Fruit fly (Drosophila melanogaster) whole organism, embryonic: ENCODE measurements around the gene Cdc37.

Experiments
- B-H1 ChIP-seq: fragments of 200-800 bp; sonication (Bioruptor generic); IDR thresholded peaks from 3 replicates; pipeline ENCODE4 v1.3.6; 2022; ENCODE audit warnings: missing biosample characterization, missing genetic modification characterization
- BtbVII ChIP-seq: fragments of 200-800 bp; sonication (Bioruptor generic); optimal IDR thresholded peaks from 3 replicates; lab custom pipeline; 2017; ENCODE audit warnings: missing biosample characterization, mild to moderate bottlenecking, missing genetic modification characterization
- CG1024 ChIP-seq: fragments of 200-800 bp; sonication (Bioruptor generic); IDR thresholded peaks from 2 replicates; pipeline ENCODE4 v1.3.6; 2022; ENCODE audit warnings: missing biosample characterization, missing genetic modification characterization
- CG10267 ChIP-seq: fragments of 200-800 bp; sonication (Bioruptor generic); optimal IDR thresholded peaks from 2 replicates; lab custom pipeline; 2018; ENCODE audit warnings: missing biosample characterization, mild to moderate bottlenecking, missing genetic modification characterization, moderate library complexity
- CG10654 ChIP-seq: fragments of 200-800 bp; sonication (Bioruptor generic); optimal IDR thresholded peaks from 2 replicates; lab custom pipeline; 2016; ENCODE audit warnings: missing biosample characterization, missing genetic modification characterization
- CG11696 ChIP-seq: fragments of 200-800 bp; sonication (Bioruptor generic); IDR thresholded peaks from 2 replicates; pipeline ENCODE4 v1.3.6; 2022; ENCODE audit warnings: missing biosample characterization, missing genetic modification characterization
- CG12071 ChIP-seq: fragments of 200-800 bp; sonication (Bioruptor generic); optimal IDR thresholded peaks from 3 replicates; lab custom pipeline; 2018; ENCODE audit warnings: missing biosample characterization, mild to moderate bottlenecking, missing genetic modification characterization
- CG14860 ChIP-seq: fragments of 200-800 bp; sonication (Bioruptor generic); IDR thresholded peaks from 3 replicates; pipeline ENCODE4 v1.3.6; 2022; ENCODE audit warnings: missing biosample characterization, missing genetic modification characterization; ENCODE audit not compliant: partially characterized antibody
- CG15011 ChIP-seq: fragments of 200-800 bp; sonication (Bioruptor generic); optimal IDR thresholded peaks from 3 replicates; lab custom pipeline; 2018; ENCODE audit warnings: missing biosample characterization, mild to moderate bottlenecking, missing genetic modification characterization
- CG15269 ChIP-seq: fragments of 200-800 bp; sonication (Bioruptor generic); optimal IDR thresholded peaks from 2 replicates; lab custom pipeline; 2018; ENCODE audit warnings: missing biosample characterization, mild to moderate bottlenecking, missing genetic modification characterization, moderate library complexity
- CG1529 ChIP-seq: fragments of 200-800 bp; sonication (Bioruptor generic); optimal IDR thresholded peaks from 3 replicates; lab custom pipeline; 2018; ENCODE audit warnings: missing biosample characterization, missing genetic modification characterization
- CG15514 ChIP-seq: fragments of 200-800 bp; sonication (Bioruptor generic); optimal IDR thresholded peaks from 3 replicates; lab custom pipeline; 2017; ENCODE audit warnings: missing biosample characterization, missing genetic modification characterization, mild to moderate bottlenecking, moderate library complexity, missing genetic modification reagents
- CG1602 ChIP-seq: fragments of 200-800 bp; sonication (Bioruptor generic); optimal IDR thresholded peaks from 3 replicates; lab custom pipeline; 2016; ENCODE audit warnings: missing biosample characterization, missing genetic modification characterization
- CG17802 ChIP-seq: fragments of 200-800 bp; sonication (Bioruptor generic); optimal IDR thresholded peaks from 2 replicates; lab custom pipeline; 2018; ENCODE audit warnings: missing biosample characterization, mild to moderate bottlenecking, missing genetic modification characterization, moderate library complexity
- CG17912 ChIP-seq: fragments of 200-800 bp; sonication (Bioruptor generic); optimal IDR thresholded peaks from 2 replicates; lab custom pipeline; 2018; ENCODE audit warnings: missing biosample characterization, mild to moderate bottlenecking, missing genetic modification characterization
- CG18011 ChIP-seq: fragments of 200-800 bp; sonication (Bioruptor generic); optimal IDR thresholded peaks from 2 replicates; lab custom pipeline; 2017; ENCODE audit warnings: missing biosample characterization, missing genetic modification characterization, mild to moderate bottlenecking, moderate library complexity, missing genotype
- CG18764 ChIP-seq: fragments of 200-800 bp; sonication (Bioruptor generic); optimal IDR thresholded peaks from 3 replicates; lab custom pipeline; 2016; ENCODE audit warnings: missing biosample characterization, missing genetic modification characterization
- CG33557 ChIP-seq: fragments of 200-800 bp; sonication (Bioruptor generic); optimal IDR thresholded peaks from 2 replicates; lab custom pipeline; 2019; ENCODE audit warnings: missing biosample characterization, mild to moderate bottlenecking, missing genetic modification characterization, moderate library complexity
- CG34422 ChIP-seq: fragments of 200-800 bp; sonication (Bioruptor generic); IDR thresholded peaks from 3 replicates; pipeline ENCODE4 v1.3.6; 2022; ENCODE audit warnings: missing biosample characterization, missing genetic modification characterization
- CG3726 ChIP-seq: fragments of 200-800 bp; sonication (Bioruptor generic); IDR thresholded peaks from 3 replicates; pipeline ENCODE4, ENCODE4 v1.3.6; 2022; ENCODE audit warnings: missing biosample characterization, missing genetic modification characterization
- CG3838 ChIP-seq: fragments of 200-800 bp; sonication (Bioruptor generic); optimal IDR thresholded peaks from 3 replicates; lab custom pipeline; 2016; ENCODE audit warnings: missing biosample characterization, missing genetic modification characterization
- CG4360 ChIP-seq: fragments of 200-800 bp; sonication (Bioruptor generic); IDR thresholded peaks from 2 replicates; pipeline ENCODE4 v1.3.6; 2022; ENCODE audit warnings: missing biosample characterization, missing genetic modification characterization
- CG43689 ChIP-seq: fragments of 200-800 bp; sonication (Bioruptor generic); IDR thresholded peaks from 2 replicates; pipeline ENCODE4 v1.3.6; 2022; ENCODE audit warnings: missing biosample characterization, missing genetic modification characterization
- CG4820 ChIP-seq: fragments of 200-800 bp; sonication (Bioruptor generic); optimal IDR thresholded peaks from 3 replicates; lab custom pipeline; 2016; ENCODE audit warnings: missing biosample characterization, missing genetic modification characterization
- CG8388 ChIP-seq: fragments of 200-800 bp; sonication (Bioruptor generic); optimal IDR thresholded peaks from 2 replicates; lab custom pipeline; 2019; ENCODE audit warnings: missing biosample characterization, mild to moderate bottlenecking, missing genetic modification characterization, moderate library complexity
- CG9437 ChIP-seq: fragments of 200-800 bp; sonication (Bioruptor generic); optimal IDR thresholded peaks from 2 replicates; lab custom pipeline; 2018; ENCODE audit warnings: missing biosample characterization, mild to moderate bottlenecking, missing genetic modification characterization
- CG9797 ChIP-seq: fragments of 200-800 bp; sonication (Bioruptor generic); optimal IDR thresholded peaks from 3 replicates; lab custom pipeline; 2018; ENCODE audit warnings: missing biosample characterization, mild to moderate bottlenecking, missing genetic modification characterization
- Dad ChIP-seq: fragments of 200-800 bp; sonication (Bioruptor generic); optimal IDR thresholded peaks from 3 replicates; lab custom pipeline; 2016; ENCODE audit warnings: missing biosample characterization, missing genetic modification characterization
- E2f1 ChIP-seq: fragments of 200-800 bp; sonication (Bioruptor generic); IDR thresholded peaks from 2 replicates; pipeline ENCODE4 v1.3.6; 2022; ENCODE audit warnings: missing biosample characterization, missing genetic modification characterization
- Elba2 ChIP-seq: fragments of 200-800 bp; sonication (Bioruptor generic); optimal IDR thresholded peaks from 3 replicates; lab custom pipeline; 2016; ENCODE audit warnings: missing biosample characterization, missing genetic modification characterization
- H15 ChIP-seq: fragments of 200-800 bp; sonication (Bioruptor generic); IDR thresholded peaks from 3 replicates; pipeline ENCODE4 v1.3.6; 2022; ENCODE audit warnings: missing biosample characterization, missing genetic modification characterization
- Hr3 ChIP-seq: fragments of 200-800 bp; sonication (Bioruptor generic); optimal IDR thresholded peaks from 3 replicates; lab custom pipeline; 2016; ENCODE audit warnings: missing biosample characterization, missing genetic modification characterization
- MTF-1 ChIP-seq: fragments of 200-800 bp; sonication (Bioruptor generic); optimal IDR thresholded peaks from 2 replicates; lab custom pipeline; 2018; ENCODE audit warnings: missing biosample characterization, mild to moderate bottlenecking, missing genetic modification characterization, borderline replicate concordance
- Oaz ChIP-seq: fragments of 200-800 bp; sonication (Bioruptor generic); IDR thresholded peaks from 2 replicates; pipeline ENCODE4 v1.3.6; 2022; ENCODE audit warnings: missing biosample characterization, missing genetic modification characterization
- Opbp ChIP-seq: fragments of 200-800 bp; sonication (Bioruptor generic); IDR thresholded peaks from 3 replicates; pipeline ENCODE4 v1.3.6; 2022; ENCODE audit warnings: missing biosample characterization, missing genetic modification characterization; ENCODE audit not compliant: partially characterized antibody
- Tbp ChIP-seq: fragments of >200 bp; optimal IDR thresholded peaks from 2 replicates; lab custom pipeline; 2018; ENCODE audit warnings: missing biosample characterization, missing genetic modification characterization
- Usf ChIP-seq: fragments of 200-800 bp; sonication (Bioruptor generic); optimal IDR thresholded peaks from 2 replicates; lab custom pipeline; 2017; ENCODE audit warnings: missing genotype, missing biosample characterization, missing genetic modification characterization
- bcd ChIP-seq: fragments of 200-800 bp; sonication (Bioruptor generic); optimal IDR thresholded peaks from 2 replicates; lab custom pipeline; 2017; ENCODE audit warnings: missing biosample characterization, mild to moderate bottlenecking, missing genetic modification characterization
- crc ChIP-seq: fragments of 200-800 bp; sonication (Bioruptor generic); optimal IDR thresholded peaks from 2 replicates; lab custom pipeline; 2016; ENCODE audit warnings: missing biosample characterization, missing genetic modification characterization
- crp ChIP-seq, 2 experiments: fragments of 200-800 bp; sonication (Bioruptor generic); optimal IDR thresholded peaks; 2 replicates in 1 of 2; 3 replicates in 1 of 2; lab custom pipeline; 2017; ENCODE audit warnings: missing biosample characterization in 2 of 2, missing genetic modification characterization in 2 of 2, mild to moderate bottlenecking in 1 of 2, moderate library complexity in 1 of 2
- dmrt99B ChIP-seq: fragments of 200-800 bp; sonication (Bioruptor generic); optimal IDR thresholded peaks from 2 replicates; lab custom pipeline; 2018; ENCODE audit warnings: missing biosample characterization, mild to moderate bottlenecking, missing genetic modification characterization, moderate library complexity
- gfzf ChIP-seq: fragments of 200-800 bp; sonication (Bioruptor generic); optimal IDR thresholded peaks from 2 replicates; lab custom pipeline; 2016; ENCODE audit warnings: missing biosample characterization, mild to moderate bottlenecking, missing genetic modification characterization, moderate library complexity
- insv ChIP-seq, 2 experiments: fragments of 200-800 bp; sonication (Bioruptor generic); optimal IDR thresholded peaks; 3 replicates each; lab custom pipeline; 2016 to 2018; ENCODE audit warnings: missing biosample characterization in 2 of 2, missing genetic modification characterization in 2 of 2
- lov ChIP-seq, 2 experiments: fragments of 200-800 bp in 1 of 2; fragments of >200 bp in 1 of 2; sonication (Bioruptor generic) in 1 of 2; IDR thresholded peaks in 1 of 2; optimal IDR thresholded peaks in 1 of 2; 2 replicates in 1 of 2; 3 replicates in 1 of 2; pipeline versions ENCODE4 v1.3.6 to Lab custom; 2017 to 2022; ENCODE audit warnings: missing biosample characterization in 1 of 2, missing genetic modification characterization in 1 of 2
- mld ChIP-seq: fragments of 200-800 bp; sonication (Bioruptor generic); IDR thresholded peaks from 3 replicates; pipeline ENCODE4 v1.3.6; 2022; ENCODE audit warnings: missing biosample characterization, missing genetic modification characterization; ENCODE audit not compliant: partially characterized antibody
- oc ChIP-seq: fragments of 200-800 bp; sonication (Bioruptor generic); optimal IDR thresholded peaks from 2 replicates; lab custom pipeline; 2018; ENCODE audit warnings: missing biosample characterization, mild to moderate bottlenecking, missing genetic modification characterization, moderate library complexity
- slbo ChIP-seq: fragments of 200-800 bp; sonication (Bioruptor generic); IDR thresholded peaks from 2 replicates; pipeline ENCODE4 v1.3.6; 2022; ENCODE audit warnings: missing biosample characterization, missing genetic modification characterization
- tin ChIP-seq: fragments of 200-800 bp; sonication (Bioruptor generic); optimal IDR thresholded peaks from 3 replicates; lab custom pipeline; 2016; ENCODE audit warnings: missing biosample characterization, missing genetic modification characterization
- z ChIP-seq: fragments of 200-800 bp; sonication (Bioruptor generic); IDR thresholded peaks from 3 replicates; pipeline ENCODE4 v1.3.6; 2022; ENCODE audit warnings: missing biosample characterization, missing genetic modification characterization
- zfh1 ChIP-seq: fragments of 200-800 bp; sonication (Bioruptor generic); IDR thresholded peaks from 3 replicates; pipeline ENCODE4 v1.3.6; 2022; ENCODE audit warnings: missing biosample characterization, missing genetic modification characterization

The Cdc37 gene

DNA sequence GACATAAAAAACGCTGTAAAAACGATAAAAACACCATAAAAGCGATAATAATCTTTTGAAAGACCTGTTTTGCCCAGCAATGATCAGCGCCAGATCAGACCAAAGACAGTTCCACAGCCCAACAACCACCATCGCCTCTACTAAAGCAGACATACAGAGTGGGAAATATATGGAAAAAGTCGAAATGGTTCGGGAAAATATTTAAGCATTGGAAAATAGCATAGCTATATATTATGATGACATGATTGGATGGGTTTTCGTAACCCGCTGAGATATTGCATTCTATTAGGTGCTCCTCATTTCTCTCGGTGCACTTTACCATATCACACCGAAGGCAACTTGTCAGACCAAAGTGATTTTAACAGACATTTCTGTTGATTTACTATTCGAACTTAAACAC lies 13.4 kb downstream of the Cdc37 start (continued):
- TF ChIP-seq dmrt99B, result peak; percentile 92
- TF ChIP-seq insv (GFP tag; optimal IDR thresholded peaks at IDR 0.05; lab: Kevin White, UChicago), result no peak
- TF ChIP-seq CG4820 (GFP tag; lab: Kevin White, UChicago), result peak; percentile 85
- peak; percentile 1 for TF ChIP-seq CG9797 (GFP tag; lab: Kevin White, UChicago)
- TF ChIP-seq lov (optimal IDR thresholded peaks at IDR 0.05; lab: Kevin White, UChicago), result no peak
- peak; percentile 91 for TF ChIP-seq lov (GFP tag; IDR thresholded peaks at IDR 0.05; lab: Robert Waterston, UW)
- no peak for TF ChIP-seq CG14860 (GFP tag; lab: Robert Waterston, UW)
- peak; percentile 92 for TF ChIP-seq zfh1 (GFP tag; lab: Robert Waterston, UW)
- peak; percentile 80 for TF ChIP-seq CG3726 (GFP tag; lab: Robert Waterston, UW)
- peak; percentile 64 for TF ChIP-seq CG3838 (GFP tag; lab: Kevin White, UChicago)
- TF ChIP-seq CG33557, result peak; percentile 31
- TF ChIP-seq CG18764 (GFP tag; lab: Kevin White, UChicago), result peak; percentile 80
- TF ChIP-seq CG11696 (GFP tag; lab: Robert Waterston, UW), result peak; percentile 85
- TF ChIP-seq H15 (GFP tag; lab: Robert Waterston, UW), result peak; percentile 85
- TF ChIP-seq CG18011 (GFP tag; lab: Kevin White, UChicago), result peak; percentile 55
- TF ChIP-seq CG15011 (GFP tag; lab: Kevin White, UChicago), result no peak
- peak; percentile 73 for TF ChIP-seq CG1602 (GFP tag; lab: Kevin White, UChicago)
- peak; percentile 67 for TF ChIP-seq CG9437 (GFP tag; lab: Kevin White, UChicago)
- TF ChIP-seq CG4360 (GFP tag; lab: Robert Waterston, UW), result peak; percentile 66
- peak; percentile 93 for TF ChIP-seq CG34422 (GFP tag; lab: Robert Waterston, UW)
- no peak for TF ChIP-seq mld
- peak; percentile 82 for TF ChIP-seq crc (GFP tag; lab: Kevin White, UChicago)
- TF ChIP-seq CG12071 (GFP tag; lab: Kevin White, UChicago), result peak; percentile 91
- peak; percentile 86 for TF ChIP-seq CG1024 (GFP tag; lab: Robert Waterston, UW)
- peak; percentile 75 for TF ChIP-seq CG43689
- TF ChIP-seq Tbp (GFP tag; lab: Kevin White, UChicago), result no peak
- peak; percentile 88 for TF ChIP-seq tin (GFP tag; lab: Kevin White, UChicago)
- TF ChIP-seq z, result 0 out of 3 replicates have a peak, but pooled peaks have one; percentile 44
- TF ChIP-seq CG10267, result peak; percentile 77
- TF ChIP-seq oc, result peak; percentile 88
- TF ChIP-seq Usf (GFP tag; lab: Kevin White, UChicago), result peak; percentile 29
- TF ChIP-seq CG10654, result peak; percentile 83
- TF ChIP-seq CG15514 (GFP tag; lab: Kevin White, UChicago), result peak; percentile 82
- TF ChIP-seq CG15269 (tag; lab: Kevin White, UChicago), result peak; percentile 95
- peak; percentile 81 for TF ChIP-seq BtbVII (GFP tag; lab: Kevin White, UChicago)
- no peak for TF ChIP-seq Opbp (GFP tag; lab: Robert Waterston, UW)
- peak; percentile 63 for TF ChIP-seq CG1529
- peak in 1 of 2 experiments; percentile 37 for TF ChIP-seq crp (GFP tag; optimal IDR thresholded peaks at IDR 0.05; lab: Kevin White, UChicago)
- TF ChIP-seq Hr3, result peak; percentile 81
- TF ChIP-seq gfzf, result peak; percentile 14
- TF ChIP-seq Oaz (GFP tag; lab: Robert Waterston, UW), result peak; percentile 88
- peak; percentile 91 for TF ChIP-seq E2f1 (GFP tag; lab: Robert Waterston, UW)
- peak; percentile 83 for TF ChIP-seq CG8388 (GFP tag; lab: Kevin White, UChicago)
- no peak for TF ChIP-seq CG17912
- TF ChIP-seq bcd (GFP tag; lab: Kevin White, UChicago), result peak; percentile 83
- TF ChIP-seq slbo, result peak; percentile 94
- peak; percentile 89 for TF ChIP-seq Dad (GFP tag; lab: Kevin White, UChicago)
- peak; percentile 63 for TF ChIP-seq CG17802 (tag; lab: Kevin White, UChicago)
- peak; percentile 89 for TF ChIP-seq B-H1 (GFP tag; lab: Robert Waterston, UW)
- peak; percentile 80 for TF ChIP-seq MTF-1 (GFP tag; lab: Kevin White, UChicago)
- no peak for TF ChIP-seq Elba2 (GFP tag; lab: Kevin White, UChicago)
